Fruit fly (Drosophila melanogaster): ENCODE data around the gene Doc3.

Doc3 gene

dm6 chr3L:9011485-9012389, 6.7 kb downstream of the Doc3 start (continued):
- TF ChIP-seq Bteb2 (GFP tag; optimal IDR thresholded peaks at IDR 0.05) (peak; percentile 2), Myb (GFP tag; optimal IDR thresholded peaks at IDR 0.05) (peak; percentile 46), tin (GFP tag; optimal IDR thresholded peaks at IDR 0.05) (peak; percentile 78), wor (GFP tag; IDR thresholded peaks at IDR 0.05) (peak; percentile 67), chif (GFP tag; optimal IDR thresholded peaks at IDR 0.05) (peak; percentile 72 to 84), disco-r (GFP tag; optimal IDR thresholded peaks at IDR 0.05) (peak; percentile 34), CG34422 (GFP tag; IDR thresholded peaks at IDR 0.05) (peak; percentile 65; the same call in 1 of the 3 replicates), CG14965 (GFP tag; optimal IDR thresholded peaks at IDR 0.05; ENCODE audit: borderline replicate concordance) (peak; percentile 24), hth (optimal IDR thresholded peaks at IDR 0.05) (peak; percentile 48), CG2129 (GFP tag; IDR thresholded peaks at IDR 0.05; ENCODE audit: partially characterized antibody) (no peak), CG12659 (GFP tag; optimal IDR thresholded peaks at IDR 0.05) (no peak), CG18011 (GFP tag; optimal IDR thresholded peaks at IDR 0.05) (no peak), sr (GFP tag; IDR thresholded peaks at IDR 0.05) (no peak; the same call in 2 of the 3 replicates), Opbp (GFP tag; IDR thresholded peaks at IDR 0.05; ENCODE audit: partially characterized antibody) (no peak), zfh2 (GFP tag; optimal IDR thresholded peaks at IDR 0.05) (no peak), dm (GFP tag; optimal IDR thresholded peaks at IDR 0.05) (peak; percentile 46), kay (GFP tag; optimal IDR thresholded peaks at IDR 0.05) (peak; percentile 64), lmd (GFP tag; IDR thresholded peaks at IDR 0.05) (peak; percentile 73), CG11456 (GFP tag; IDR thresholded peaks at IDR 0.05) (peak; percentile 68; the same call in 2 of the 3 replicates), CG15696 (tag; optimal IDR thresholded peaks at IDR 0.05) (peak; percentile 97), ab (GFP tag; optimal IDR thresholded peaks at IDR 0.05) (peak; percentile 16), CG12299 (tag; optimal IDR thresholded peaks at IDR 0.05) (no peak), CG14050 (GFP tag; IDR thresholded peaks at IDR 0.05) (peak; percentile 15; the same call in 1 of the 3 replicates), CG9437 (GFP tag; optimal IDR thresholded peaks at IDR 0.05) (peak; percentile 34), CG16813 (GFP tag; IDR thresholded peaks at IDR 0.05; ENCODE audit: partially characterized antibody) (no peak), HLH4C (GFP tag; IDR thresholded peaks at IDR 0.05; ENCODE audit: partially characterized antibody) (no peak), CG2712 (tag; optimal IDR thresholded peaks at IDR 0.05) (peak; percentile 91), Oaz (GFP tag; IDR thresholded peaks at IDR 0.05) (no peak), ash1 (GFP tag; optimal IDR thresholded peaks at IDR 0.05) (no peak), CG13624 (GFP tag; optimal IDR thresholded peaks at IDR 0.05) (peak; percentile 67), CG9932 (GFP tag; IDR thresholded peaks at IDR 0.05) (no peak), ap (GFP tag; IDR thresholded peaks at IDR 0.05) (peak; percentile 63), p53 (GFP tag; optimal IDR thresholded peaks at IDR 0.05) (peak; percentile 79), CG13287 (GFP tag; IDR thresholded peaks at IDR 0.05; ENCODE audit: partially characterized antibody) (no peak), CG10274 (GFP tag; optimal IDR thresholded peaks at IDR 0.05) (peak; percentile 13), CG8089 (GFP tag; optimal IDR thresholded peaks at IDR 0.05) (peak; percentile 38), Nf-YC (tag; optimal IDR thresholded peaks at IDR 0.05) (no peak), sob (GFP tag; IDR thresholded peaks at IDR 0.05) (peak; percentile 69), CG15479 (GFP tag; optimal IDR thresholded peaks at IDR 0.05) (no peak), en (GFP tag; optimal IDR thresholded peaks at IDR 0.05) (peak; percentile 78), CkIIα-i1 (GFP tag; IDR thresholded peaks at IDR 0.05) (no peak), caup (GFP tag; optimal IDR thresholded peaks at IDR 0.05; ENCODE audit: severe bottlenecking) (peak; percentile 4), CG17802 (tag; optimal IDR thresholded peaks at IDR 0.05) (peak; percentile 45), E2f1 (GFP tag; IDR thresholded peaks at IDR 0.05) (peak; percentile 72), CG6854 (GFP tag; optimal IDR thresholded peaks at IDR 0.05) (no peak), CG3281 (GFP tag; optimal IDR thresholded peaks at IDR 0.05) (no peak), dmrt11E (tag; optimal IDR thresholded peaks at IDR 0.05) (peak; percentile 89), NC2α (GFP tag; optimal IDR thresholded peaks at IDR 0.05) (peak; percentile 51), CG2875 (GFP tag; optimal IDR thresholded peaks at IDR 0.05) (peak; percentile 64)

Measured in whole organism, embryonic.